Worm (Caenorhabditis elegans) whole organism, L4/young adult: ENCODE results near the gene tni-3.

Experiments used
- W03F9.2 ChIP-seq: fragments of 150-350 bp; optimal IDR thresholded peaks from 2 replicates; lab custom pipeline; 2014; ENCODE audit warnings: missing biosample characterization, missing genetic modification characterization
- dao-5 ChIP-seq: sonication (generic microtip); optimal IDR thresholded peaks from 2 replicates; lab custom pipeline; 2016; ENCODE audit warnings: missing genotype, missing genetic modification characterization, moderate library complexity, missing compliant biosample characterization
- him-1 ChIP-seq: sonication (generic microtip); optimal IDR thresholded peaks from 2 replicates; lab custom pipeline; 2016; ENCODE audit warnings: missing genotype, missing genetic modification reagents, missing genetic modification characterization, missing compliant biosample characterization

- no peak for TF ChIP-seq him-1 (tag; lab: Kevin White, UChicago)
- no peak for TF ChIP-seq W03F9.2
- TF ChIP-seq dao-5 (tag; lab: Kevin White, UChicago) = no peak
Measured at ce11 chrV:16848498-16848897, 13.6 kb upstream of the tni-3 start, which contains the start of the genes clec-36 and clec-26.
